Worm (Caenorhabditis elegans): ENCODE results near the gene C01G5.25.

DNA sequence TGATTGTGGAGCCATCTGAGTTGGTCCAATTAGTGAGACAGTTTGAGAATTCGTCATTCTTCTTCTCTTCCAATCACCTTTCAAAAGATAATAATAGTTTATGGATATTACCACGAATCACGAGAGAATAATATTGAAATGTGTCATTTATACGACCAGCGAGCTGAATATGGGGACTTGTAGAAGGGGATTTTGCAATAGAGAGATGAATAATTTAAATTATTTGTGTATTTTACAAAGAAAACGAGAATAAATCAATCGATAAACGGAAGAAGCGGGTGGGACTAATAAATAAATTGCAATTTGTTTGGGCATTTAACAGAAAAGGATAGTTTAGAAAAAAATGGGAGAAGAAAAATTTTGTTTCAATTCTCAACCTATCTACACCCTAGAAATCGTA is 41.1 kb downstream of the C01G5.25 start, which contains the start of gene odr-8:
- TF ChIP-seq nhr-11 (tag; optimal IDR thresholded peaks at IDR 0.05), result no peak
- no peak for TF ChIP-seq nhr-237 (tag; optimal IDR thresholded peaks at IDR 0.05)
- TF ChIP-seq unc-62 (GFP tag; optimal IDR thresholded peaks at IDR 0.05), result no peak
- no peak for TF ChIP-seq lin-39 (tag; optimal IDR thresholded peaks at IDR 0.05)
- no peak for TF ChIP-seq elt-1 (tag; optimal IDR thresholded peaks at IDR 0.05)
- TF ChIP-seq nhr-21 (tag; optimal IDR thresholded peaks at IDR 0.05), result no peak
- no peak for TF ChIP-seq aly-2 (tag; optimal IDR thresholded peaks at IDR 0.05)
- no peak for TF ChIP-seq peb-1 (tag; optimal IDR thresholded peaks at IDR 0.05)
- no peak for TF ChIP-seq blmp-1 (tag; optimal IDR thresholded peaks at IDR 0.05; ENCODE audit: insufficient read depth)
